Worm (Caenorhabditis elegans) whole organism, L4/young adult: ENCODE measurements around the gene tnt-4.

Source experiments
- W03F9.2 ChIP-seq: fragments of 150-350 bp; optimal IDR thresholded peaks from 2 replicates; lab custom pipeline; 2014; ENCODE audit warnings: missing biosample characterization, missing genetic modification characterization
- dao-5 ChIP-seq: sonication (generic microtip); optimal IDR thresholded peaks from 2 replicates; lab custom pipeline; 2016; ENCODE audit warnings: missing genotype, missing genetic modification characterization, moderate library complexity, missing compliant biosample characterization
- him-1 ChIP-seq: sonication (generic microtip); optimal IDR thresholded peaks from 2 replicates; lab custom pipeline; 2016; ENCODE audit warnings: missing genotype, missing genetic modification reagents, missing genetic modification characterization, missing compliant biosample characterization

tnt-4 gene

DNA sequence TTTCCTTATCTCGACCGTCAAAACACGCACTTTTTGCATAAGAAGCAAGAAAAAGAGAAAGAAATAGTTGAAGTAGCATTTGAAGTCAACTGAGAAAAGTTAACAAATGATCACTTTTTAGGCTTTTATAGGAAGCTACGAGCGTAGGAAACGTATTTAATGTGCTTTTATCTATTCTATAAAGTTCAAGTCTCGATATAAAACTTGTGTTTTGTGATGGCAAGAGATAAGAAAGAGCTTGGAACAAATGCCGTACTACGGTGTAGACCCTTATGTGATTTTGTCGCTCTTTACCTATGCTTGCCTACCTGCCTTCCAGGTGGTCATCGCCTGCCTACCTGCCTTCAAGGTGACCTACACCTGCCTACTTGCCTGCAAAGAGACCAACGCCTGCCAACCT lies 11.5 kb upstream of the tnt-4 start, which contains the start of gene clec-206:
clec-206 (minus strand) TSS at position 101 of the 400 bp plus-strand sequence.
- TF ChIP-seq dao-5: no peak
- no peak for TF ChIP-seq him-1 (tag; lab: Kevin White, UChicago)
- TF ChIP-seq W03F9.2: no peak

DNA sequence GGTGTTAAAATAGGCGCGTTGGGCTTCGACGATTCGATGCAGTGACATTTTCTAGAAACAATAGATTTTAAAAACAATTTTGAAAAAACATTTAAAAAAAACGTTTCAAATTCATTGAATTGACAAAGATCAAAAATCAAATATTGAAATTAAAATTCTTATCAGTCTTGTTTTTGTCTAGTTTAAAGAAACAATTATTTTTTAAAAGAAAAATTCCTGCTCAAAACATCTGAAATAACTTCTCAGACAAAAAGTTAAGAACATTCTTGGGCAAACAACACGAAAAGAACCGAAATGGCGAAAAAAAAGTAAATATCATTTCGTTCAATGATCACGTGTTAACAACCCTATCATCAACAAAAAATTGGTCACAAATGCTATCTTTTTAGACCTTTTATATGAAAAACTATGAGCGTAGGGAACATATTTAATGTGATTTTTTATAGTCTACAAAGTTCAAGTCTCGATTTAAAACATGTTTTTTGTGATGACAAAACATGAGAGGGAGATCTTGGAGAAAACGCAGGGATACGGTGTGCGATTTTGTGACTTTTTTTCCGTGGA lies 6.9 kb upstream of the tnt-4 start, which contains the start of gene alh-5:
alh-5 (minus strand) TSS at position 51 of the 564 bp plus-strand sequence.
- no peak for TF ChIP-seq W03F9.2
- TF ChIP-seq dao-5: no peak
- no peak for TF ChIP-seq him-1 (tag; lab: Kevin White, UChicago)

DNA sequence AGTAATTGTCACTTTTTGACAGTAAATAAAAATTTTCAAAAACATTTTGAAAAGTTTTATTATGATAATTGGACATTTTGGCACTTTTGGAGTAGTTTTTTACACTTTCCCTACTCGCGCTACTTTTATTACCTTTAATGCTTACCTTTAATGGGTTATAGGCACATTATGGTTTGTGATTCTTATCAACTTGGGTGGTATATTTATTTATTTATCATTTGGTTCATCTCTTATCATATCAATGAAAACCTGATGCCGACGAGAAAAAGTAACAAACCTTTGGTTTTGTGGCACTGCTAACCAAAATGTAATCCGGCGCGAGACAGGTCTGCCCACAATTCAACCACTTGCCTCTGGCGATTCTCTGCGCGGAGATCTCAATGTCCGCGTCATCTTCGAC lies 5.6 kb upstream of the tnt-4 start:
- TF ChIP-seq him-1 (tag; lab: Kevin White, UChicago) (no peak), dao-5 (no peak), W03F9.2 (no peak)

DNA sequence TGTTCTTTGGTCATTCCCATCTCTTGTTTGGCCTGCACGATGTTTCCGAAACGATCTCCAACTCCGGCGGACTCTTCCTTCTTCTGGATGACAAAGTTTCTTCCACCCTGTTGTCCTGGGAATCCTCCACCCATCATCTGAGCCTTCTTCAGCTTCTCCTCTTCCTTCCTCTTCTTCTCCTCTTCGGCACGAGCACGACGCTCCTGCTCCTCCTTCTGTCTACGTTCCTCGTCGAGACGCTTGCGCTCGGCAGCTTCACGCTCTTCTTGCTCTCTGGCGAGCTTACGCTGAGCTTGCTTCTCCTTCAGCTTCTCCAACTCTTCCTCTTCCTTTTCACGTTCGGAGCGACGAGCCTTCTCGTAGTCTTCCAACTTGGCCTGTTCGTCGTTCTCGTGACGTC lies 1.3 kb downstream of the tnt-4 start:
- TF ChIP-seq W03F9.2: no peak
- TF ChIP-seq him-1 (tag; lab: Kevin White, UChicago): no peak
- TF ChIP-seq dao-5: no peak

DNA sequence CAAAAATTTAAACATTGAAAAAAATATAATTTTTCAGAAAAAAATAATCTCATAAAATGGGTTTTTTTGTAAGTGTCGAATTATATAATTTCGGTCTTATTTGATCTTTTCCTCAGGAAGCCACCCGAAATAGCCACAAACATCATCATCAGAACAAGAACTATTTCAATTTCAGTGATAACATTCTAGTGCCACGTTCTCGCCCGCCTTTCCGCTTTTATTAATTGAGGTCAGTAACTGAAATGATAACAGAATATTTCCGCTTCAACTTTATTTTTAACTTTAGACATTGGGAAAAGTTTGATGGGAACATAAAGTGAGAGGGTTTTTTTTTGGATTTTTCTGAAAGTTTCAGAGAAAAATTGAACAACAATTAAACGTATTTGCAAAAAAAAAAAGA lies 3.5 kb downstream of the tnt-4 start:
- TF ChIP-seq him-1 (tag; lab: Kevin White, UChicago) (no peak), W03F9.2 (no peak), dao-5 (no peak)

DNA sequence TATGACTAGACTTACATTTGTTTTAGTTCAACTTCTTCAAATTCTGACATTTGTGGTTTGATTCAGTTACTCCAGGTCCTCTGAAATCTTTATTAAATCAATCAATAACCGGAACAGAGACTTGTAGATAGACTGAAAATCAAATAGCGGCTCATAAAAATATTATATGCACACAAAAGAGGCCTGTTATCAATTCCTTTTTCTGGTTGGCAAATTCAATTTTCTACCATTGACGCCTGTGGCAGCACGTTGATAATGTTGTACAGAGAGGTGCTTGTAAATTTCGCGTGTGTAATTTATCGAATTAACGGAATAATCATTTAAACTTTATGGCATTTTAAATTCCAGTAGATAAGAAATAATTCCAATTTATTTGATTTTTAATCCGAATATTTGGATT lies 5.8 kb downstream of the tnt-4 start, which contains the start of gene T08B1.1:
T08B1.1 (minus strand) TSS at position 92 of the 400 bp plus-strand sequence.
- TF ChIP-seq dao-5 (no peak), W03F9.2 (no peak), him-1 (tag; lab: Kevin White, UChicago) (no peak)

DNA sequence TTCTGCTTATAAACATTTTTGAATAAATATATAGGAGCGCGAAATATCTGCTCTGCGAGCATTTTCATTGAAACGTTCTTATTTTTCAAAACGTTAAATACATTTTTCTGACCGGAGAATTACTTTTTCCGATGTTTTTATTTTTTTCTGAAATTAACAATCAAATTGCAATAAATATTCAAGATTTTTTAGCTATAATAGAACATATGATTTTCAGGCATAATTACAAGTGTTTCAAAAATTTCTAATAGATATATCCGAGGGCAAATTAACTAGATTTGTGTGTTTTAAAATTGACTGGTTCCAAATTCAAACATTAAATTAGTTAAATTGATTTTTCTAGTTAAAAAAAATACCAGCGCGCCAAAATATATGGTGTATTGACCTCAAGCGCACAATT lies 13.8 kb downstream of the tnt-4 start, which contains the start of gene T08B1.4:
T08B1.4 (plus strand) TSS at position 301 of the 400 bp plus-strand sequence.
- TF ChIP-seq him-1 (tag; lab: Kevin White, UChicago) (no peak), W03F9.2 (no peak), dao-5 (no peak)

DNA sequence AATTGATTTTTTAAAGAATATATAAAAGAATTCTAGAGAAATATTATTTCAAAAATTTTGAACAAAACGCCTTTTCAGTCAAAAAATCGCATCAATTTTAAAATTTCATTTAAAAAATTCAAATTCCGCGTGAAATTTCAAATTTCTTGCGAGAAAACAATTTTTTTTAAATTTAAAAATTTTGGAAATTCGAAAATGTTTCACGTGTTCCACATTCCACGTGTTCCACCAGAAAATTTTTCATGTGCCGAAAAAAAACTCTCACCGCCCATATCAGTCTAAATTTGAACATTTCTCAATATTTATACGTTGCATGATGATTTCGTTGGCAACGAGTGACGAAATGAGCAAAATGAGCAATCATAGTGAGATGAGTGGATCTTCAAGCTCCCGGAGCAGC lies 17.7 kb downstream of the tnt-4 start, which contains the start of gene fbxa-201:
fbxa-201 (plus strand) TSS at position 301 of the 400 bp plus-strand sequence.
- TF ChIP-seq dao-5: no peak
- no peak for TF ChIP-seq him-1 (tag; lab: Kevin White, UChicago)
- no peak for TF ChIP-seq W03F9.2

DNA sequence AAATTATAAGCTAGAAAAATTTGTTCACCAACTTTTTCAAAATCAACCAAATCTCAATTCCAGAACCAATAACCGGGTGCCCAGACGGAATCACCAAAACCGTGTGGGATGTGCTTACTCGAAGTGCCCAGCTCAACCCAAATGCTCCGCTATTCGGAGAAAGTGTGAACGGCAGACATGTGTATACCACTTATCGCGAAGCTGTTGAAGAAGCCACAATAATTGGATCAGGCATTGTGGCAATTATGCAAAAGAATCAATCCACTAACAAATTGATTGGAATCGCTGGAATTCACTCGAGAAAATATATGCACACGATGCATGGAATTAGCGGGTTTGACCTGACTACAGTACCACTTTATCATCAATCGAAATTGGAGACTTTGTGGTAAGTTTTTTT lies 23.0 kb downstream of the tnt-4 start:
- TF ChIP-seq dao-5 (no peak), W03F9.2 (no peak), him-1 (tag; lab: Kevin White, UChicago) (no peak)

DNA sequence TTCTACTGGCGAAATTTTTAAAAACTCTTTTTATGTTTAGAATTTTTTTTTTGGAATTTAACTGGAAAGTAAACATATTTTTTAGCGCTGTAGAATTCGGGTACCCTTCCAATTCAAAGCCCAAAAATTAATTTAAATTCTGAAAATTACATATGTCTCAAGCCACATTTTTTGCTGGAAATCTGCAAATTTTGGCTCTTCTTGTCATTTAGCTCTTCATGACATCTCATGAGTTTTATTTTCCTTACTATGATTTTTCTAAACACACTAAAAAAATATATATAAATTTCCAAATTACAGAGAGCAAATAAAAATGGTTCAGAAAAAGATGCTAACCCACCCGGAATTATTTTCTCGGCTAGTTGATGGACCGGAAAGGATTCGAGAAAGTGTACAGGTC lies 23.5 kb downstream of the tnt-4 start, which contains the start of gene acs-3:
acs-3 (plus strand) TSS at position 301 of the 400 bp plus-strand sequence.
- TF ChIP-seq him-1 (tag; lab: Kevin White, UChicago) (no peak), W03F9.2 (no peak), dao-5 (no peak)

DNA sequence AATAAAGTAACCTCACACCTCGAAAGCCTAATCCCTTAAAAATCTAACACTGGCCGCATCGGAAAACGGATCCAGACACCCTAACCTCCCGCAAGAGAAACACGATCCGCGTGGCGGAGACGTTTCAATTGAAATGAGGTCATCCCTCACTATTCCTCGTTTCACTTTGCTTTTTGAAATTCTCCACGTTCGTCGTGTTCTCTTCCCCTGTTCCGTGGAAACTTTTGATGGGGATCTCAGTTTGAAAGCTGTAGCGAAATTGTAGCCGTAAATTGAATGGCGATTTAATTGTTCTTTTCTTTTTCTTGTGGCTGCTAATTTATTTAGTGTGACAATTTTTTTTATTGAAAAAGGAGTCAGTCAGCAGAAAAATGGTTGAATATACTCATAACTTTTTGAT lies 23.9 kb downstream of the tnt-4 start:
- TF ChIP-seq W03F9.2 (no peak), dao-5 (no peak), him-1 (tag; lab: Kevin White, UChicago) (no peak)

DNA sequence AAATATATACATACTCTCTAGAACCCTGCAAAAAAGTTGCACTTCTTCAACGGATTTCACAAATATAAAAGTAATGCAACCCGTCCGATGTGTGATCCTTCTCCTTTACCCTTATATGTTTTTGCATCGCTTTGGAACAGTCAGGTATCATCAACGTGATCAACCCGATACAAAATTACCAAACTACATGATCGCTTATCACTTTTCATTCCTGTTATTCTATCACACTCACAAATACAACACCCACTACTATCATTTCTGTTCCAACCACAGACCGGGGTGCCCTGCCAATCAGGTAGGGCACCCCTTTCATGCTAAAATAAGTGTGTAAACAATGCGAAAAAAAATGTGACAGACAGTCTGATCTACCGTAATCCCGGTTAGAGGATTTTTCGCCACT lies 25.8 kb downstream of the tnt-4 start:
- TF ChIP-seq dao-5 (no peak), W03F9.2 (no peak), him-1 (tag; lab: Kevin White, UChicago) (no peak)

DNA sequence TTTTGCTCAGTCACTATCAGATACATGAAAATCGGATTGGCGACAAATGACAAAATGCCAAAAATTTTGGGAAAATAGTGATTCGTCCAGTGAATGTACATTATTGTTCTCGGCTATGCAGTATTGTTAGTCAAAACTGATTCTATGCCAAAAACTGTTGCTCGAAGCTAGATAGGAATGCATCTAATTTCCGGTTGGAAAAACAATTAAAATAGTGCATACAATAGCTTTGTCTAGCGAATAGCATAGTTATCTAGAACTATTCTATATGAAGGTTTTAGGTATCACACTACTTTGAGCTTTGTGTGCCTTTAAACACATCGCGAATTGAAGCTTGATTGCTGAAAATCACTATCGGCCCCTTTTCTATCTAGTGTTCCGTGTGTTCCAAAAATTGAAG lies 27.9 kb downstream of the tnt-4 start, which contains the start of gene srj-15:
srj-15 (minus strand) TSS at position 101 of the 400 bp plus-strand sequence.
- TF ChIP-seq him-1 (tag; lab: Kevin White, UChicago) (no peak), W03F9.2 (no peak), dao-5 (no peak)

DNA sequence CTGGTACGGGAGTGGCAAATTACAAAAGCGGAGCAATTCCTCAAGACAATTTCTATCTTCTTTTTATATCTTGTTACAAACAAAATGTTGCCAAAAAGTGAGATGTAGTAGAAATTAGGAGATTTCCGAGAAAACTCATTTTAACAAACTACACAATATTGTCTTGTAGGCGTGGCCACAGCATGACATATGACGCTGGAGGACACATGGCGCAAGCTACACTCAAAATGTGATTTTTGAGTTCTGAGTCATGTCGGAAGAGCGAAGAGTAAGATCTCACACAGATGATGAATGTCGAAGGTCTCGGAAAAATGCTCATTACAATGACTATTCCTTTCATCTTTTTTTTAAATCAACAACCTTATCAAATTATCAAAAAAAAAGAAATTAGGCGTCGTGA lies 31.3 kb downstream of the tnt-4 start, which contains the start of gene Y40B10B.1:
Y40B10B.1 (minus strand) TSS at position 101 of the 400 bp plus-strand sequence.
- TF ChIP-seq dao-5 (no peak), him-1 (tag; lab: Kevin White, UChicago) (no peak), W03F9.2 (no peak)

DNA sequence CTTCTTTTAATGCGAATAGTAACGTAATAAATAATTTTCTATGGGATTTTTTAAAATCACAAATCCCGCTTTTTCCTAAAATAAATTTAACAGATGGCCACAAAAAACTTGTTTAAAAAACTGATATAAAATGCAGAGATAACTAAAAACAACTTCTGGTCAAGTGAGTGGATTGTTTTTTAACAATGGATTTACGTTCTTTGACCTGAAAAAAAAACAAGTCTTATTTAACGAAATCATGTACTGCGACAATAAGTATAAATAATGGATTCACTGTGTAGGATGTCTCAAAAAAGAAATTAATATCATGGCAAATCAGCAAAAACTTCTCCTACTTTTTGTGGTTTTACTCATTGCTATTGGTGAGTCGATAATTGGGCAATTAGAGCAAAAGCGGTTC lies 35.6 kb downstream of the tnt-4 start, which contains the start of gene fipr-25:
fipr-25 (plus strand) TSS at position 301 of the 400 bp plus-strand sequence.
- TF ChIP-seq dao-5: no peak
- no peak for TF ChIP-seq him-1 (tag; lab: Kevin White, UChicago)
- TF ChIP-seq W03F9.2: no peak
